Worm (Caenorhabditis elegans) whole organism, midembryonic: ENCODE measurements around the gene F19B10.6.

Experiments
- T22C8.4 ChIP-seq: fragments of 200-800 bp; sonication (Bioruptor generic); IDR thresholded peaks from 2 replicates; pipeline ENCODE4 v1.3.6; 2022; ENCODE audit warnings: missing genetic modification characterization, missing compliant biosample characterization
- cog-1 ChIP-seq: sonication (generic microtip); optimal IDR thresholded peaks from 2 replicates; lab custom pipeline; 2016; ENCODE audit warnings: missing genetic modification characterization, missing compliant biosample characterization
- flt-1 ChIP-seq: fragments of 200-800 bp; sonication (Bioruptor generic); IDR thresholded peaks from 2 replicates; pipeline ENCODE4 v1.3.6; 2022; ENCODE audit warnings: missing genetic modification characterization, missing compliant biosample characterization
- med-1 ChIP-seq: sonication (generic microtip); optimal IDR thresholded peaks from 2 replicates; lab custom pipeline; 2017; ENCODE audit warnings: missing genetic modification characterization, mild to moderate bottlenecking, missing compliant biosample characterization, antibody characterized with exemption, missing genetic modification reagents; ENCODE audit not compliant: insufficient read depth
- ref-1 ChIP-seq: fragments of 200-800 bp; sonication (Bioruptor generic); conservative IDR thresholded peaks from 2 replicates; pipeline ENCODE4 v1.3.6; 2022; ENCODE audit warnings: missing genetic modification reagents, missing genetic modification characterization, missing compliant biosample characterization
- tab-1 ChIP-seq: fragments of 200-800 bp; sonication (Bioruptor generic); IDR thresholded peaks from 2 replicates; pipeline ENCODE4 v1.3.6; 2022; ENCODE audit warnings: missing genetic modification characterization, missing compliant biosample characterization

DNA sequence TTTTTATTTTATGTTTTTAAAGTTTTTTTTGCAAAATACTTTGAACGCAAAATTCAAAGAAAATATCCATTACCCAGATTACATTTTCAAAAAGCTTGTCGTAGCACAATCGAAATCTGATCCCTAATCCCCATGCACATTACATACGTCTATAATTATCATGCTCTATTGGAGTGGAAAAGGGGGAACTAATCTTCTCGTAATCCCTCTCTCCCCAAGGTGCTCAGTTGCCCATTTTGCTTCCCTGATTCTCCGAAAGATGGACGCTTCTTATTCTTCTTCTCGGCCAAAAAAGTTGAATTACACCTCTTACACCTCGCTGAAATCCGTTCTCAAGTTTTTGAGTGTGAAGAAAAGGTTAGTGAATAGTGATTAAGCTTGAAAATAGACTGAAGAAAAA, 47.4 kb upstream of the F19B10.6 start, which contains the start of gene fbxc-53:
- TF ChIP-seq T22C8.4 (GFP tag; lab: Robert Waterston, UW) (no peak), flt-1 (GFP tag; lab: Robert Waterston, UW) (no peak), ref-1 (no peak), tab-1 (no peak), med-1 (no peak), cog-1 (no peak)
